Comparison of ENCODE assay signal across 4 worm cellular contexts in genomic region chrV:8606099-8606696, ce11.
TF ChIP-seq lines count a peak whose summit lies in the region.

Gene vps-60 (minus strand): TSS chrV:8606128.

TF ChIP-seq in whole organism, L2 larva, 48 proteins besides CTCF, POLR2A, EP300 and RAD21 (continues in another document):
- TF ChIP-seq snpc-4 (tag; optimal IDR thresholded peaks at IDR 0.05; lab: Kevin White, UChicago), result peak; percentile 86
- TF ChIP-seq skn-1 (tag; optimal IDR thresholded peaks at IDR 0.05; lab: Kevin White, UChicago), result peak; percentile 14
- no peak for TF ChIP-seq unc-39 (tag; optimal IDR thresholded peaks at IDR 0.05; lab: Kevin White, UChicago)
- peak; percentile 92 for TF ChIP-seq nhr-129 (tag; optimal IDR thresholded peaks at IDR 0.05; lab: Kevin White, UChicago)
- no peak for TF ChIP-seq dmd-4 (tag; optimal IDR thresholded peaks at IDR 0.05; lab: Kevin White, UChicago)
- TF ChIP-seq lsy-2 (tag; optimal IDR thresholded peaks at IDR 0.05; lab: Kevin White, UChicago), result peak; percentile 74 to 93
- peak; percentile 90 for TF ChIP-seq ztf-4 (tag; optimal IDR thresholded peaks at IDR 0.05; lab: Kevin White, UChicago)
- TF ChIP-seq C34F6.9 (tag; optimal IDR thresholded peaks at IDR 0.05; lab: Kevin White, UChicago), result peak; percentile 98
- TF ChIP-seq sma-9 (GFP tag; optimal IDR thresholded peaks at IDR 0.05; lab: Kevin White, UChicago), result peak; percentile 94
- TF ChIP-seq sma-9 (tag; optimal IDR thresholded peaks at IDR 0.05; lab: Kevin White, UChicago), result no peak
- TF ChIP-seq Y55F3AM.14 (GFP tag; optimal IDR thresholded peaks at IDR 0.05; lab: Kevin White, UChicago), result peak; percentile 75
- TF ChIP-seq ZK546.5 (tag; optimal IDR thresholded peaks at IDR 0.05; lab: Kevin White, UChicago), result peak; percentile 27
- TF ChIP-seq ceh-16 (tag; optimal IDR thresholded peaks at IDR 0.05; lab: Kevin White, UChicago), result peak; percentile 30
- peak; percentile 90 for TF ChIP-seq F13H6.1 (tag; optimal IDR thresholded peaks at IDR 0.05; lab: Kevin White, UChicago)
- TF ChIP-seq unc-62 (GFP tag; optimal IDR thresholded peaks at IDR 0.05; lab: Kevin White, UChicago), result peak; percentile 51
- peak; percentile 91 for TF ChIP-seq lin-11 (tag; optimal IDR thresholded peaks at IDR 0.05; lab: Kevin White, UChicago)
- TF ChIP-seq nhr-10 (tag; optimal IDR thresholded peaks at IDR 0.05; lab: Kevin White, UChicago), result peak; percentile 20
- peak; percentile 76 for TF ChIP-seq nhr-6 (tag; optimal IDR thresholded peaks at IDR 0.05; lab: Kevin White, UChicago)
- peak; percentile 90 for TF ChIP-seq sem-4 (tag; optimal IDR thresholded peaks at IDR 0.05; lab: Kevin White, UChicago)
- peak; percentile 94 for TF ChIP-seq lin-13 (GFP tag; optimal IDR thresholded peaks at IDR 0.05; lab: Kevin White, UChicago)
- no peak for TF ChIP-seq elt-1 (tag; optimal IDR thresholded peaks at IDR 0.05; lab: Kevin White, UChicago)
- TF ChIP-seq zag-1 (tag; optimal IDR thresholded peaks at IDR 0.05; lab: Kevin White, UChicago), result peak; percentile 84
- TF ChIP-seq unc-55 (GFP tag; optimal IDR thresholded peaks at IDR 0.05; lab: Kevin White, UChicago), result peak; percentile 99

TF ChIP-seq in whole organism, L4 larva, 104 proteins besides CTCF, POLR2A, EP300 and RAD21 (continues in another document):
- peak; percentile 74; the same call in 1 of the 2 replicates for TF ChIP-seq egl-43 (GFP tag; IDR thresholded peaks at IDR 0.05; lab: Robert Waterston, UW)
- TF ChIP-seq daf-12 (tag; optimal IDR thresholded peaks at IDR 0.05; lab: Kevin White, UChicago), result no peak
- TF ChIP-seq nhr-48 (tag; optimal IDR thresholded peaks at IDR 0.05; lab: Kevin White, UChicago), result peak; percentile 90
- TF ChIP-seq unc-62 (GFP tag; optimal IDR thresholded peaks at IDR 0.05 in 1 of 2; lab: Kevin White, UChicago), result peak in 1 of 2 experiments; percentile 96
- TF ChIP-seq unc-62 (tag; optimal IDR thresholded peaks at IDR 0.05; lab: Kevin White, UChicago), result no peak
- TF ChIP-seq dve-1 (tag; optimal IDR thresholded peaks at IDR 0.05; lab: Kevin White, UChicago; ENCODE audit: insufficient read depth), result peak; percentile 98
- peak; percentile 56 for TF ChIP-seq vab-7 (GFP tag; IDR thresholded peaks at IDR 0.05; lab: Robert Waterston, UW)
- peak; percentile 79 for TF ChIP-seq unc-130 (GFP tag; optimal IDR thresholded peaks at IDR 0.05; lab: Kevin White, UChicago)
- peak; percentile 86 for TF ChIP-seq ctbp-1 (GFP tag; IDR thresholded peaks at IDR 0.05; lab: Robert Waterston, UW)
- TF ChIP-seq nhr-6 (tag; optimal IDR thresholded peaks at IDR 0.05; lab: Kevin White, UChicago), result peak; percentile 97
- no peak for TF ChIP-seq dmd-8 (GFP tag; IDR thresholded peaks at IDR 0.05; lab: Robert Waterston, UW)
- TF ChIP-seq cey-2 (tag; optimal IDR thresholded peaks at IDR 0.05; lab: Kevin White, UChicago; ENCODE audit: borderline replicate concordance, insufficient read depth), result peak; percentile 21
- no peak for TF ChIP-seq dmd-9 (GFP tag; IDR thresholded peaks at IDR 0.05; lab: Robert Waterston, UW)
- no peak for TF ChIP-seq ceh-32 (tag; optimal IDR thresholded peaks at IDR 0.05; lab: Kevin White, UChicago; ENCODE audit: poor library complexity)
- no peak for TF ChIP-seq ceh-62 (tag; optimal IDR thresholded peaks at IDR 0.05; lab: Kevin White, UChicago)
- TF ChIP-seq mdt-29 (GFP tag; IDR thresholded peaks at IDR 0.05; lab: Robert Waterston, UW), result no peak
- TF ChIP-seq zip-11 (GFP tag; IDR thresholded peaks at IDR 0.05; lab: Robert Waterston, UW), result no peak
- TF ChIP-seq Y105C5A.15 (GFP tag; IDR thresholded peaks at IDR 0.05; lab: Robert Waterston, UW), result no peak
- TF ChIP-seq lin-39 (tag; optimal IDR thresholded peaks at IDR 0.05; lab: Kevin White, UChicago), result no peak
- TF ChIP-seq nhr-10 (tag; optimal IDR thresholded peaks at IDR 0.05; lab: Kevin White, UChicago), result peak; percentile 86
- TF ChIP-seq lin-29 (GFP tag; IDR thresholded peaks at IDR 0.05; lab: Robert Waterston, UW), result peak; percentile 76; the same call in 1 of the 2 replicates
- TF ChIP-seq Y5F2A.4 (GFP tag; optimal IDR thresholded peaks at IDR 0.05; lab: Kevin White, UChicago), result no peak
- peak; percentile 99 for TF ChIP-seq aha-1 (tag; lab: Kevin White, UChicago)
- TF ChIP-seq D1046.2 (GFP tag; IDR thresholded peaks at IDR 0.05; lab: Robert Waterston, UW), result no peak

TF ChIP-seq in whole organism, late embryonic, 69 proteins besides CTCF, POLR2A, EP300 and RAD21 (continues in another document):
- TF ChIP-seq ets-4 (tag; optimal IDR thresholded peaks at IDR 0.05; lab: Kevin White, UChicago) (peak; percentile 34), unc-3 (GFP tag; conservative IDR thresholded peaks at IDR 0.05; lab: Robert Waterston, UW) (no peak), unc-3 (tag; optimal IDR thresholded peaks at IDR 0.05; lab: Kevin White, UChicago) (peak; percentile 4), hlh-15 (tag; optimal IDR thresholded peaks at IDR 0.05; lab: Kevin White, UChicago) (no peak), ztf-16 (tag; optimal IDR thresholded peaks at IDR 0.05; lab: Kevin White, UChicago) (peak; percentile 7), unc-42 (tag; optimal IDR thresholded peaks at IDR 0.05; lab: Kevin White, UChicago) (peak; percentile 88), C08G9.2 (tag; optimal IDR thresholded peaks at IDR 0.05; lab: Kevin White, UChicago) (no peak), hlh-30 (tag; optimal IDR thresholded peaks at IDR 0.05; lab: Kevin White, UChicago; ENCODE audit: insufficient read depth) (peak; percentile 59), pax-1 (tag; optimal IDR thresholded peaks at IDR 0.05; lab: Kevin White, UChicago) (peak; percentile 9), ceh-31 (tag; optimal IDR thresholded peaks at IDR 0.05; lab: Kevin White, UChicago) (no peak), ceh-24 (tag; optimal IDR thresholded peaks at IDR 0.05; lab: Kevin White, UChicago) (no peak), fkh-10 (GFP tag; optimal IDR thresholded peaks at IDR 0.05; lab: Kevin White, UChicago) (no peak), fax-1 (tag; optimal IDR thresholded peaks at IDR 0.05; lab: Kevin White, UChicago) (no peak), elt-4 (tag; optimal IDR thresholded peaks at IDR 0.05; lab: Kevin White, UChicago) (no peak), che-1 (tag; optimal IDR thresholded peaks at IDR 0.05; lab: Kevin White, UChicago) (peak; percentile 3), hlh-8 (tag; optimal IDR thresholded peaks at IDR 0.05; lab: Kevin White, UChicago) (no peak), hlh-13 (GFP tag; optimal IDR thresholded peaks at IDR 0.05; lab: Kevin White, UChicago) (no peak), Y22D7AL.16 (tag; optimal IDR thresholded peaks at IDR 0.05; lab: Kevin White, UChicago) (no peak), ceh-34 (tag; optimal IDR thresholded peaks at IDR 0.05; lab: Kevin White, UChicago) (peak; percentile 69), ceh-14 (tag; optimal IDR thresholded peaks at IDR 0.05; lab: Kevin White, UChicago) (peak; percentile 82), ceh-22 (tag; optimal IDR thresholded peaks at IDR 0.05; lab: Kevin White, UChicago) (no peak), ref-2 (tag; optimal IDR thresholded peaks at IDR 0.05; lab: Kevin White, UChicago) (peak; percentile 72), ceh-48 (tag; optimal IDR thresholded peaks at IDR 0.05; lab: Kevin White, UChicago) (no peak), tbx-2 (tag; optimal IDR thresholded peaks at IDR 0.05; lab: Kevin White, UChicago) (peak; percentile 76), ceh-2 (tag; optimal IDR thresholded peaks at IDR 0.05; lab: Kevin White, UChicago) (peak; percentile 13), syd-9 (tag; optimal IDR thresholded peaks at IDR 0.05; lab: Kevin White, UChicago) (no peak), fkh-6 (tag; optimal IDR thresholded peaks at IDR 0.05; lab: Kevin White, UChicago) (no peak)

TF ChIP-seq in whole organism, mixed stage, embryonic, 35 proteins besides CTCF, POLR2A, EP300 and RAD21 (continues in another document):
- TF ChIP-seq sem-2 (GFP tag; optimal IDR thresholded peaks at IDR 0.05; lab: Kevin White, UChicago), result no peak
- TF ChIP-seq bed-3 (GFP tag; optimal IDR thresholded peaks at IDR 0.05; lab: Kevin White, UChicago), result no peak
- TF ChIP-seq tbx-8 (GFP tag; optimal IDR thresholded peaks at IDR 0.05; lab: Kevin White, UChicago), result no peak
- peak; percentile 92 for TF ChIP-seq mep-1 (tag; optimal IDR thresholded peaks at IDR 0.05; lab: Kevin White, UChicago)
- TF ChIP-seq unc-62 (GFP tag; optimal IDR thresholded peaks at IDR 0.05; lab: Kevin White, UChicago), result peak; percentile 51
- no peak for TF ChIP-seq mab-5 (tag; optimal IDR thresholded peaks at IDR 0.05; lab: Kevin White, UChicago)
- TF ChIP-seq mls-2 (tag; optimal IDR thresholded peaks at IDR 0.05; lab: Kevin White, UChicago), result peak; percentile 68
- TF ChIP-seq elt-1 (tag; optimal IDR thresholded peaks at IDR 0.05; lab: Kevin White, UChicago; ENCODE audit: borderline replicate concordance, insufficient read depth), result peak; percentile 25
- no peak for TF ChIP-seq nhr-2 (tag; optimal IDR thresholded peaks at IDR 0.05; lab: Kevin White, UChicago)
- TF ChIP-seq drap-1 (GFP tag; optimal IDR thresholded peaks at IDR 0.05; lab: Kevin White, UChicago), result no peak
- TF ChIP-seq hlh-1 (tag; optimal IDR thresholded peaks at IDR 0.05; lab: Kevin White, UChicago), result peak; percentile 61
- peak; percentile 83 for TF ChIP-seq lsy-2 (tag; optimal IDR thresholded peaks at IDR 0.05; lab: Kevin White, UChicago)
- TF ChIP-seq blmp-1 (tag; optimal IDR thresholded peaks at IDR 0.05; lab: Kevin White, UChicago), result peak; percentile 61
- no peak for TF ChIP-seq ceh-83 (GFP tag; optimal IDR thresholded peaks at IDR 0.05; lab: Kevin White, UChicago)
- no peak for TF ChIP-seq ham-2 (GFP tag; optimal IDR thresholded peaks at IDR 0.05; lab: Kevin White, UChicago)
- no peak for TF ChIP-seq lin-32 (GFP tag; optimal IDR thresholded peaks at IDR 0.05; lab: Kevin White, UChicago)
- no peak for TF ChIP-seq nhr-28 (tag; optimal IDR thresholded peaks at IDR 0.05; lab: Kevin White, UChicago)
- TF ChIP-seq sptf-1 (tag; optimal IDR thresholded peaks at IDR 0.05; lab: Kevin White, UChicago), result no peak
- no peak for TF ChIP-seq ztf-11 (tag; optimal IDR thresholded peaks at IDR 0.05; lab: Kevin White, UChicago)
- no peak for TF ChIP-seq ceh-43 (GFP tag; optimal IDR thresholded peaks at IDR 0.05; lab: Kevin White, UChicago)
- peak; percentile 87 for TF ChIP-seq ces-1 (GFP tag; optimal IDR thresholded peaks at IDR 0.05; lab: Kevin White, UChicago)
- TF ChIP-seq ceh-39 (tag; optimal IDR thresholded peaks at IDR 0.05; lab: Kevin White, UChicago), result peak; percentile 83
- no peak for TF ChIP-seq unc-39 (tag; optimal IDR thresholded peaks at IDR 0.05; lab: Kevin White, UChicago)
- peak; percentile 25 for TF ChIP-seq zip-8 (tag; optimal IDR thresholded peaks at IDR 0.05; lab: Kevin White, UChicago)
- peak; percentile 73 for TF ChIP-seq nhr-237 (tag; optimal IDR thresholded peaks at IDR 0.05; lab: Kevin White, UChicago)
- no peak for TF ChIP-seq nhr-12 (tag; optimal IDR thresholded peaks at IDR 0.05; lab: Kevin White, UChicago)
- no peak for TF ChIP-seq nhr-76 (tag; optimal IDR thresholded peaks at IDR 0.05; lab: Kevin White, UChicago)
- peak; percentile 50 for TF ChIP-seq lin-13 (tag; optimal IDR thresholded peaks at IDR 0.05; lab: Kevin White, UChicago)
- TF ChIP-seq snpc-4 (tag; optimal IDR thresholded peaks at IDR 0.05; lab: Kevin White, UChicago), result no peak
- no peak for TF ChIP-seq elt-3 (tag; optimal IDR thresholded peaks at IDR 0.05; lab: Kevin White, UChicago)
